Worm (Caenorhabditis elegans): Measurements from ENCODE around the gene B0546.5.

Gene B0546.5

ce11 chrIV:3373370-3373769 is 16.5 kb downstream of the B0546.5 start:
- no peak for TF ChIP-seq ceh-14 (tag; optimal IDR thresholded peaks at IDR 0.05)
- TF ChIP-seq pha-4 (tag; optimal IDR thresholded peaks at IDR 0.05), result no peak
- no peak for TF ChIP-seq fkh-10 (GFP tag; optimal IDR thresholded peaks at IDR 0.05)
- TF ChIP-seq T23F11.4 (GFP tag; optimal IDR thresholded peaks at IDR 0.05), result no peak
- TF ChIP-seq hlh-30 (tag; optimal IDR thresholded peaks at IDR 0.05; ENCODE audit: insufficient read depth), result no peak
- no peak for TF ChIP-seq ama-1 (optimal IDR thresholded peaks at IDR 0.05)
- TF ChIP-seq ceh-30 (tag; optimal IDR thresholded peaks at IDR 0.05), result no peak
- no peak for TF ChIP-seq nhr-11 (tag; optimal IDR thresholded peaks at IDR 0.05)
- TF ChIP-seq elt-4 (tag; optimal IDR thresholded peaks at IDR 0.05), result no peak
- TF ChIP-seq hlh-6 (tag; optimal IDR thresholded peaks at IDR 0.05), result no peak
- no peak for TF ChIP-seq lim-6 (tag; optimal IDR thresholded peaks at IDR 0.05)
- no peak for TF ChIP-seq unc-55 (GFP tag; optimal IDR thresholded peaks at IDR 0.05)
- TF ChIP-seq unc-42 (tag; optimal IDR thresholded peaks at IDR 0.05), result no peak
- no peak for TF ChIP-seq Y22D7AL.16 (tag; optimal IDR thresholded peaks at IDR 0.05)
- no peak for TF ChIP-seq pha-2 (tag; optimal IDR thresholded peaks at IDR 0.05)
- no peak for TF ChIP-seq fax-1 (tag; optimal IDR thresholded peaks at IDR 0.05)
- TF ChIP-seq hlh-15 (tag; optimal IDR thresholded peaks at IDR 0.05), result no peak
- TF ChIP-seq ahr-1 (tag; optimal IDR thresholded peaks at IDR 0.05), result no peak

- TF ChIP-seq ceh-34 (tag; optimal IDR thresholded peaks at IDR 0.05) (peak; percentile 51), hlh-13 (GFP tag; optimal IDR thresholded peaks at IDR 0.05) (no peak), ets-4 (tag; optimal IDR thresholded peaks at IDR 0.05) (peak; percentile 14), syd-9 (tag; optimal IDR thresholded peaks at IDR 0.05) (no peak), ceh-48 (tag; optimal IDR thresholded peaks at IDR 0.05) (peak; percentile 23)
Measured at ce11 chrIV:3368638-3369247, 21.2 kb downstream of the B0546.5 start, which contains the start of gene vha-19. vha-19 (plus strand) TSS chrIV:3369197.

ce11 chrIV:3363784-3364183 is 26.1 kb downstream of the B0546.5 start:
- TF ChIP-seq ahr-1 (tag; optimal IDR thresholded peaks at IDR 0.05), result no peak
- TF ChIP-seq dmd-4 (tag; optimal IDR thresholded peaks at IDR 0.05; ENCODE audit: borderline replicate concordance), result no peak
- no peak for TF ChIP-seq ceh-6 (GFP tag; optimal IDR thresholded peaks at IDR 0.05)
- TF ChIP-seq lim-6 (tag; optimal IDR thresholded peaks at IDR 0.05), result no peak
- TF ChIP-seq pat-9 (tag; optimal IDR thresholded peaks at IDR 0.05), result no peak

ce11 chrIV:3363221-3363620 is 26.7 kb downstream of the B0546.5 start, which contains the start of gene Y55H10A.2:
Y55H10A.2 (plus strand) TSS chrIV:3363521.
- TF ChIP-seq lin-11 (tag; optimal IDR thresholded peaks at IDR 0.05), result no peak
- TF ChIP-seq ceh-9 (tag; optimal IDR thresholded peaks at IDR 0.05), result no peak
- TF ChIP-seq ztf-16 (tag; optimal IDR thresholded peaks at IDR 0.05), result no peak
- TF ChIP-seq unc-42 (tag; optimal IDR thresholded peaks at IDR 0.05), result no peak
- TF ChIP-seq hlh-13 (GFP tag; optimal IDR thresholded peaks at IDR 0.05), result no peak
- TF ChIP-seq che-1 (tag; optimal IDR thresholded peaks at IDR 0.05), result no peak
- TF ChIP-seq K02D7.2 (tag; optimal IDR thresholded peaks at IDR 0.05), result no peak
- TF ChIP-seq ceh-6 (GFP tag; optimal IDR thresholded peaks at IDR 0.05), result no peak
- no peak for TF ChIP-seq ceh-30 (tag; optimal IDR thresholded peaks at IDR 0.05)
- no peak for TF ChIP-seq syd-9 (tag; optimal IDR thresholded peaks at IDR 0.05)
- TF ChIP-seq pat-9 (tag; optimal IDR thresholded peaks at IDR 0.05), result no peak

ce11 chrIV:3354757-3355156 is 35.1 kb downstream of the B0546.5 start, which contains the start of gene F42A6.1:
F42A6.1 (plus strand) TSS chrIV:3355057.
- no peak for TF ChIP-seq gmeb-2 (tag; optimal IDR thresholded peaks at IDR 0.05)
- no peak for TF ChIP-seq syd-9 (tag; optimal IDR thresholded peaks at IDR 0.05)
- TF ChIP-seq ama-1 (optimal IDR thresholded peaks at IDR 0.05), result no peak
- TF ChIP-seq sox-2 (GFP tag; IDR thresholded peaks at IDR 0.05), result no peak
- TF ChIP-seq tbx-2 (tag; optimal IDR thresholded peaks at IDR 0.05), result no peak
- TF ChIP-seq odd-2 (tag; optimal IDR thresholded peaks at IDR 0.05), result no peak
- TF ChIP-seq C38D4.7 (GFP tag; optimal IDR thresholded peaks at IDR 0.05), result no peak

Measured in whole organism, late embryonic.